Worm (Caenorhabditis elegans) whole organism, L1 larva: ENCODE results near the gene C35D6.13.

Experiments
- ama-1 ChIP-seq: fragments of 150-350 bp; optimal IDR thresholded peaks from 2 replicates; lab custom pipeline; 2014
- ets-5 ChIP-seq: fragments of 200-800 bp; sonication (Bioruptor generic); IDR thresholded peaks from 2 replicates; pipeline ENCODE4 v1.3.6; 2022; ENCODE audit warnings: missing genetic modification characterization, missing compliant biosample characterization
- fkh-10 ChIP-seq: sonication (generic microtip); optimal IDR thresholded peaks from 2 replicates; lab custom pipeline; 2017; ENCODE audit warnings: missing biosample characterization, missing genetic modification reagents, missing genetic modification characterization
- grh-1 ChIP-seq: fragments of 200-800 bp; sonication (Bioruptor generic); IDR thresholded peaks from 2 replicates; pipeline ENCODE4 v1.3.6; 2022; ENCODE audit warnings: missing genetic modification reagents, missing genetic modification characterization, missing compliant biosample characterization
- jun-1 ChIP-seq: fragments of 150-350 bp; optimal IDR thresholded peaks from 2 replicates; lab custom pipeline; 2014; ENCODE audit warnings: missing biosample characterization, missing genetic modification reagents, missing genetic modification characterization
- lsy-2 ChIP-seq, 2 experiments: fragments of 150-350 bp; optimal IDR thresholded peaks; 2 replicates each; lab custom pipeline; 2014; ENCODE audit warnings: missing biosample characterization in 2 of 2, missing genetic modification characterization in 2 of 2
- mdl-1 ChIP-seq, 2 experiments: fragments of 150-350 bp; optimal IDR thresholded peaks; 2 replicates each; lab custom pipeline; 2014 to 2017; ENCODE audit warnings: missing biosample characterization in 2 of 2, missing genetic modification characterization in 2 of 2, inconsistent platforms in 1 of 2
- mep-1 ChIP-seq: fragments of 150-350 bp; optimal IDR thresholded peaks from 2 replicates; lab custom pipeline; 2014; ENCODE audit warnings: missing biosample characterization, missing genetic modification characterization
- nhr-11 ChIP-seq: fragments of 150-350 bp; optimal IDR thresholded peaks from 2 replicates; lab custom pipeline; 2014; ENCODE audit warnings: missing biosample characterization, missing genetic modification characterization
- rnt-1 ChIP-seq: sonication (generic microtip); optimal IDR thresholded peaks from 2 replicates; lab custom pipeline; 2016; ENCODE audit warnings: mild to moderate bottlenecking, missing genetic modification characterization, moderate library complexity, missing compliant biosample characterization
- skn-1 ChIP-seq: fragments of 150-350 bp; optimal IDR thresholded peaks from 2 replicates; lab custom pipeline; 2014; ENCODE audit warnings: missing biosample characterization, missing genetic modification characterization
- unc-62 ChIP-seq: fragments of 150-350 bp; optimal IDR thresholded peaks from 2 replicates; lab custom pipeline; 2014; ENCODE audit warnings: missing biosample characterization, missing genetic modification reagents, missing genetic modification characterization
- zag-1 ChIP-seq: fragments of 150-350 bp; optimal IDR thresholded peaks from 2 replicates; lab custom pipeline; 2014; ENCODE audit warnings: missing biosample characterization, missing genetic modification characterization
- ztf-11 ChIP-seq, 2 experiments: sonication (generic microtip); optimal IDR thresholded peaks; 2 replicates each; lab custom pipeline; 2016 to 2017; ENCODE audit warnings: missing genetic modification characterization in 2 of 2, missing biosample characterization in 1 of 2, missing compliant biosample characterization in 1 of 2

DNA sequence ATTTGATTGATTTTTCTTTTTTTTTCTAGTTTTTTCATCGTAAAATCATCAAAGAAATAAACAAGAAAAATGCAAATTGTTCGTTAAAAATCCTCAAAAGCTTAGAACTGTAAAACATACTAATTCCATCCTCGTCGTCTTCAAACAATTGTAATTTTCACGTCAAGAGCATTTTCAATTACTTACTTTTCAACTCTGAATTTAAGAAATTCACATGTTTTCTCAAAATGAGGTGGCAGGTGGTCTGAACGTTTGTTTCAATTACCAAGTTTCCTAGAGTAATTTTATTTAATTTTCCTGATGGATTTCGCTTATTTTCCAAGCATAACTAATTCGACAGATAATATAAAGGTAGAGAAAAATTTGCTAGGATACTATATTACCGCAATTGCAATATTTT, 13.4 kb upstream of the C35D6.13 start, which contains the start of gene srz-104:
- no peak for TF ChIP-seq unc-62 (GFP tag; lab: Kevin White, UChicago)
- TF ChIP-seq fkh-10 (GFP tag; lab: Kevin White, UChicago) = no peak
- TF ChIP-seq jun-1 (tag; lab: Kevin White, UChicago) = no peak
- no peak for TF ChIP-seq mdl-1 (tag; optimal IDR thresholded peaks at IDR 0.05; lab: Kevin White, UChicago)
- TF ChIP-seq rnt-1 (tag; lab: Kevin White, UChicago) = no peak
- TF ChIP-seq ztf-11 (tag; optimal IDR thresholded peaks at IDR 0.05; lab: Kevin White, UChicago) = no peak
- no peak for TF ChIP-seq mep-1
- TF ChIP-seq grh-1 (GFP tag; lab: Robert Waterston, UW) = no peak
- no peak for TF ChIP-seq ama-1 (lab: Kevin White, UChicago)
- TF ChIP-seq skn-1 = no peak
- no peak for TF ChIP-seq zag-1
- TF ChIP-seq lsy-2 (tag; optimal IDR thresholded peaks at IDR 0.05; lab: Kevin White, UChicago) = no peak
- TF ChIP-seq ets-5 (GFP tag; lab: Robert Waterston, UW) = no peak
- TF ChIP-seq nhr-11 (tag; lab: Kevin White, UChicago) = no peak
